Worm (Caenorhabditis elegans) whole organism, young adult: Measurements from ENCODE around the gene C07B5.6.

Source experiments
- B0336.3 ChIP-seq: fragments of 200-800 bp; sonication (Bioruptor generic); IDR thresholded peaks from 2 replicates; pipeline ENCODE4 v1.3.6; 2022; ENCODE audit warnings: missing genetic modification characterization, missing compliant biosample characterization
- C06A6.2 ChIP-seq: fragments of 200-800 bp; sonication (Bioruptor generic); conservative IDR thresholded peaks from 2 replicates; pipeline ENCODE4 v1.3.6; 2022; ENCODE audit warnings: missing genetic modification characterization, missing compliant biosample characterization
- F10E7.11 ChIP-seq: sonication (generic microtip); optimal IDR thresholded peaks from 2 replicates; lab custom pipeline; 2017; ENCODE audit warnings: mild to moderate bottlenecking, missing genetic modification characterization, moderate library complexity, missing compliant biosample characterization
- F33H1.4 ChIP-seq: fragments of 200-800 bp; sonication (Bioruptor generic); IDR thresholded peaks from 2 replicates; pipeline ENCODE4 v1.3.6; 2022; ENCODE audit warnings: missing genetic modification reagents, missing genetic modification characterization, missing compliant biosample characterization
- F39B2.1 ChIP-seq: fragments of 200-800 bp; sonication (Bioruptor generic); IDR thresholded peaks from 2 replicates; pipeline ENCODE4 v1.3.6; 2022; ENCODE audit warnings: missing genetic modification reagents, missing genetic modification characterization, missing compliant biosample characterization
- F55B11.4 ChIP-seq: sonication (generic microtip); optimal IDR thresholded peaks from 2 replicates; lab custom pipeline; 2016; ENCODE audit warnings: missing compliant biosample characterization, missing genetic modification characterization, borderline replicate concordance; ENCODE audit not compliant: insufficient read depth
- F57A8.1 ChIP-seq: fragments of 200-800 bp; sonication (Bioruptor generic); optimal IDR thresholded peaks from 2 replicates; lab custom pipeline; 2018; ENCODE audit warnings: mild to moderate bottlenecking, missing genetic modification characterization, moderate library complexity, missing compliant biosample characterization
- K12H6.12 ChIP-seq: fragments of 200-800 bp; sonication (Bioruptor generic); optimal IDR thresholded peaks from 2 replicates; lab custom pipeline; 2018; ENCODE audit warnings: mild to moderate bottlenecking, missing genetic modification characterization, missing compliant biosample characterization
- Y53F4B.3 ChIP-seq: fragments of 200-800 bp; sonication (Bioruptor generic); IDR thresholded peaks from 2 replicates; pipeline ENCODE4 v1.3.6; 2022; ENCODE audit warnings: missing genetic modification reagents, missing genetic modification characterization, missing compliant biosample characterization
- Y53G8AR.9 ChIP-seq: fragments of 200-800 bp; sonication (Bioruptor generic); conservative IDR thresholded peaks from 2 replicates; pipeline ENCODE4 v1.3.6; 2022; ENCODE audit warnings: missing genetic modification reagents, missing genetic modification characterization, missing compliant biosample characterization
- Y56A3A.18 ChIP-seq: fragments of 200-800 bp; sonication (Bioruptor generic); IDR thresholded peaks from 2 replicates; pipeline ENCODE4 v1.3.6; 2022; ENCODE audit warnings: missing genetic modification reagents, missing genetic modification characterization, missing compliant biosample characterization
- Y95B8A.8 ChIP-seq: fragments of 200-800 bp; sonication (Bioruptor generic); IDR thresholded peaks from 2 replicates; pipeline ENCODE4 v1.3.6; 2022; ENCODE audit warnings: missing genetic modification reagents, missing genetic modification characterization, missing compliant biosample characterization
- ZK185.1 ChIP-seq: sonication (generic microtip); optimal IDR thresholded peaks from 2 replicates; lab custom pipeline; 2016; ENCODE audit warnings: mild to moderate bottlenecking, missing genetic modification characterization, missing compliant biosample characterization; ENCODE audit not compliant: poor library complexity, severe bottlenecking
- attf-3 ChIP-seq: fragments of 200-800 bp; sonication (Bioruptor generic); conservative IDR thresholded peaks from 2 replicates; pipeline ENCODE4 v1.3.6; 2022; ENCODE audit warnings: missing genetic modification reagents, missing genetic modification characterization, missing compliant biosample characterization
- cebp-1 ChIP-seq, 2 experiments: fragments of 200-800 bp in 1 of 2; sonication (Bioruptor generic) in 1 of 2; sonication (generic microtip) in 1 of 2; IDR thresholded peaks in 1 of 2; optimal IDR thresholded peaks in 1 of 2; 2 replicates each; pipeline versions ENCODE4 v1.3.6 to Lab custom; 2017 to 2022; ENCODE audit warnings: missing compliant biosample characterization in 2 of 2, missing genetic modification characterization in 2 of 2, mild to moderate bottlenecking in 1 of 2, missing genetic modification reagents in 1 of 2, moderate library complexity in 1 of 2
- cebp-2 ChIP-seq: fragments of 200-800 bp; sonication (Bioruptor generic); IDR thresholded peaks from 2 replicates; pipeline ENCODE4 v1.3.6; 2022; ENCODE audit warnings: missing genetic modification characterization, missing compliant biosample characterization
- dpff-1 ChIP-seq: sonication (generic microtip); optimal IDR thresholded peaks from 2 replicates; lab custom pipeline; 2017; ENCODE audit warnings: mild to moderate bottlenecking, missing genetic modification characterization, missing compliant biosample characterization
- dpl-1 ChIP-seq: fragments of 150-350 bp; optimal IDR thresholded peaks from 2 replicates; lab custom pipeline; 2014; ENCODE audit warnings: missing biosample characterization, missing genetic modification reagents, missing genetic modification characterization
- ets-4 ChIP-seq: fragments of 200-800 bp; sonication (Bioruptor generic); optimal IDR thresholded peaks from 2 replicates; lab custom pipeline; 2018; ENCODE audit warnings: mild to moderate bottlenecking, missing genetic modification characterization, missing compliant biosample characterization
- lag-1 ChIP-seq: fragments of 200-800 bp; sonication (Bioruptor generic); IDR thresholded peaks from 2 replicates; pipeline ENCODE4 v1.3.6; 2022; ENCODE audit warnings: missing genetic modification reagents, missing genetic modification characterization, missing compliant biosample characterization
- lin-26 ChIP-seq: fragments of 200-800 bp; sonication (Bioruptor generic); IDR thresholded peaks from 2 replicates; pipeline ENCODE4 v1.3.6; 2022; ENCODE audit warnings: missing genetic modification reagents, missing genetic modification characterization, missing compliant biosample characterization
- lin-35 ChIP-seq, 3 experiments: fragments of 150-350 bp in 2 of 3; sonication (generic microtip) in 1 of 3; optimal IDR thresholded peaks; 2 replicates each; lab custom pipeline; 2014 to 2018; ENCODE audit warnings: missing biosample characterization in 3 of 3, missing genetic modification characterization in 3 of 3, missing genetic modification reagents in 3 of 3
- lsl-1 ChIP-seq: fragments of 200-800 bp; sonication (Bioruptor generic); optimal IDR thresholded peaks from 2 replicates; lab custom pipeline; 2018; ENCODE audit warnings: mild to moderate bottlenecking, missing genetic modification characterization, moderate library complexity, missing compliant biosample characterization
- lsy-27 ChIP-seq: sonication (generic microtip); optimal IDR thresholded peaks from 2 replicates; lab custom pipeline; 2017; ENCODE audit warnings: missing genetic modification characterization, mild to moderate bottlenecking, missing compliant biosample characterization, antibody characterized with exemption, missing genotype, borderline replicate concordance; ENCODE audit not compliant: insufficient read depth
- madf-10 ChIP-seq: sonication (generic microtip); optimal IDR thresholded peaks from 2 replicates; lab custom pipeline; 2016; ENCODE audit warnings: mild to moderate bottlenecking, missing genetic modification characterization, missing compliant biosample characterization
- madf-3 ChIP-seq: fragments of 200-800 bp; sonication (Bioruptor generic); IDR thresholded peaks from 2 replicates; pipeline ENCODE4 v1.3.6; 2022; ENCODE audit warnings: missing genetic modification reagents, missing genetic modification characterization, missing compliant biosample characterization
- madf-6 ChIP-seq: fragments of 200-800 bp; sonication (Bioruptor generic); IDR thresholded peaks from 2 replicates; pipeline ENCODE4 v1.3.6; 2022; ENCODE audit warnings: missing genetic modification reagents, missing genetic modification characterization, missing compliant biosample characterization
- mcd-1 ChIP-seq: fragments of 200-800 bp; sonication (Bioruptor generic); IDR thresholded peaks from 2 replicates; pipeline ENCODE4 v1.3.6; 2022; ENCODE audit warnings: missing genetic modification reagents, missing genetic modification characterization, missing compliant biosample characterization
- mxl-1 ChIP-seq: sonication (generic microtip); optimal IDR thresholded peaks from 2 replicates; lab custom pipeline; 2016; ENCODE audit warnings: missing genetic modification characterization, missing compliant biosample characterization
- nfya-1 ChIP-seq: sonication (generic microtip); optimal IDR thresholded peaks from 2 replicates; lab custom pipeline; 2017; ENCODE audit warnings: antibody characterized with exemption, missing compliant biosample characterization, missing genetic modification characterization, borderline replicate concordance; ENCODE audit not compliant: insufficient read depth
- nhr-120 ChIP-seq: fragments of 200-800 bp; sonication (Bioruptor generic); IDR thresholded peaks from 2 replicates; pipeline ENCODE4 v1.3.6; 2022; ENCODE audit warnings: missing genetic modification characterization, missing compliant biosample characterization
- nhr-179 ChIP-seq: sonication (generic microtip); optimal IDR thresholded peaks from 2 replicates; lab custom pipeline; 2016; ENCODE audit warnings: mild to moderate bottlenecking, missing genetic modification characterization, missing compliant biosample characterization
- rcor-1 ChIP-seq: fragments of 200-800 bp; sonication (Bioruptor generic); IDR thresholded peaks from 2 replicates; pipeline ENCODE4 v1.3.6; 2022; ENCODE audit warnings: missing genetic modification reagents, missing genetic modification characterization, missing compliant biosample characterization
- rpc-1 ChIP-seq, 2 experiments: fragments of 150-350 bp in 1 of 2; sonication (generic microtip) in 1 of 2; optimal IDR thresholded peaks; 2 replicates each; lab custom pipeline; 2014 to 2018; ENCODE audit warnings: missing biosample characterization in 1 of 2, missing genetic modification characterization in 1 of 2, missing genetic modification reagents in 1 of 2, missing genotype in 1 of 2
- sdz-38 ChIP-seq: sonication (generic microtip); optimal IDR thresholded peaks from 2 replicates; lab custom pipeline; 2016; ENCODE audit warnings: missing genotype, missing genetic modification characterization, missing compliant biosample characterization
- snpc-1.1 ChIP-seq: sonication (generic microtip); optimal IDR thresholded peaks from 2 replicates; lab custom pipeline; 2017; ENCODE audit warnings: missing genetic modification characterization, mild to moderate bottlenecking, missing compliant biosample characterization, antibody characterized with exemption, moderate library complexity, missing genotype, missing genetic modification reagents; ENCODE audit not compliant: insufficient read depth
- snpc-3.4 ChIP-seq: sonication (generic microtip); optimal IDR thresholded peaks from 2 replicates; lab custom pipeline; 2017; ENCODE audit warnings: missing genetic modification characterization, mild to moderate bottlenecking, missing compliant biosample characterization, antibody characterized with exemption, moderate library complexity, missing genotype, missing genetic modification reagents
- snpc-4 ChIP-seq, 5 experiments: fragments of 150-350 bp in 1 of 5; sonication (generic microtip) in 4 of 5; optimal IDR thresholded peaks; 2 replicates each; lab custom pipeline; 2014 to 2018; ENCODE audit warnings: missing genetic modification characterization in 5 of 5, missing biosample characterization in 3 of 5, antibody characterized with exemption in 2 of 5, mild to moderate bottlenecking in 2 of 5, missing compliant biosample characterization in 2 of 5, missing genotype in 2 of 5, moderate library complexity in 2 of 5, missing genetic modification reagents in 1 of 5
- somi-1 ChIP-seq: fragments of 200-800 bp; sonication (Bioruptor generic); optimal IDR thresholded peaks from 2 replicates; lab custom pipeline; 2018; ENCODE audit warnings: mild to moderate bottlenecking, missing genetic modification characterization, missing compliant biosample characterization
- tbp1 ChIP-seq: fragments of 200-800 bp; sonication (Bioruptor generic); optimal IDR thresholded peaks from 2 replicates; lab custom pipeline; 2018; ENCODE audit warnings: mild to moderate bottlenecking, missing genetic modification characterization, missing compliant biosample characterization
- tbx-9 ChIP-seq: sonication (generic microtip); optimal IDR thresholded peaks from 2 replicates; lab custom pipeline; 2016; ENCODE audit warnings: borderline replicate concordance, missing genetic modification characterization, inconsistent platforms, missing compliant biosample characterization
- unc-62 ChIP-seq: fragments of 150-350 bp; optimal IDR thresholded peaks from 2 replicates; lab custom pipeline; 2014; ENCODE audit warnings: missing biosample characterization, missing genetic modification reagents, missing genetic modification characterization
- xnd-1 ChIP-seq: sonication (generic microtip); optimal IDR thresholded peaks from 2 replicates; lab custom pipeline; 2016; ENCODE audit warnings: missing genotype, missing genetic modification reagents, missing genetic modification characterization, missing compliant biosample characterization
- ztf-22 ChIP-seq: fragments of 200-800 bp; sonication (Bioruptor generic); optimal IDR thresholded peaks from 2 replicates; lab custom pipeline; 2018; ENCODE audit warnings: mild to moderate bottlenecking, missing genetic modification characterization, moderate library complexity, missing compliant biosample characterization
- ztf-26 ChIP-seq: sonication (generic microtip); optimal IDR thresholded peaks from 2 replicates; lab custom pipeline; 2017; ENCODE audit warnings: missing genetic modification characterization, missing compliant biosample characterization
- ztf-6 ChIP-seq: fragments of 200-800 bp; sonication (Bioruptor generic); IDR thresholded peaks from 2 replicates; pipeline ENCODE4 v1.3.6; 2022; ENCODE audit warnings: missing genetic modification reagents, missing genetic modification characterization, missing compliant biosample characterization

C07B5.6 gene

DNA sequence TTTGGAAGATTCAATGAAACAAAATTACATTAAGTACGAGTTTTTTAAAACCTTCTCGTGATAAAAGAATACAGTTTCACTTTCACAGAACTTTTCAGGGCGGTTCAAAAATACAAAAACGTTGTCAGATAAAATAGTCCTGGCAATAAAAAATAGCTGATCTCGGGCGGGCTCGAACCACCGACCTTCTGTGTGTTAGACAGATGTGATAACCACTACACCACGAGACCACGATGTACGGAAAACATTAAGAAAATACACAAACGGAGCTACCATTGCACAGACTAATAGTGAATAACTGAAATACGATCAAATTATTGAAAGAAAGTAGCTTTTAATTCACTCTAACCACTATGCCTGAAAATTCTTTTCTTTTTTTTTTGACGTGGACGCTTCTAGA lies 42.1 kb downstream of the C07B5.6 start:
- TF ChIP-seq lsl-1 (no peak), Y95B8A.8 (GFP tag; lab: Robert Waterston, UW) (no peak), F57A8.1 (GFP tag; lab: Kevin White, UChicago) (no peak), unc-62 (GFP tag; lab: Kevin White, UChicago) (no peak), rcor-1 (GFP tag; lab: Robert Waterston, UW) (peak; percentile 60), F55B11.4 (tag; lab: Kevin White, UChicago) (no peak), madf-6 (GFP tag; lab: Robert Waterston, UW) (no peak), dpff-1 (tag; lab: Kevin White, UChicago) (no peak), mcd-1 (GFP tag; lab: Robert Waterston, UW) (no peak), nhr-179 (tag; lab: Kevin White, UChicago) (no peak), snpc-3.4 (tag; lab: Kevin White, UChicago) (no peak), B0336.3 (GFP tag; lab: Robert Waterston, UW) (0 out of 2 replicates have a peak, but pooled peaks have one; percentile 45), tbp1 (peak; percentile 88), lin-26 (GFP tag; lab: Robert Waterston, UW) (peak; percentile 82), Y53F4B.3 (GFP tag; lab: Robert Waterston, UW) (no peak), lin-35 (GFP tag; optimal IDR thresholded peaks at IDR 0.05; lab: Kevin White, UChicago) (no peak), snpc-1.1 (tag; lab: Kevin White, UChicago) (peak; percentile 36), madf-10 (tag; lab: Kevin White, UChicago) (peak; percentile 35), cebp-2 (GFP tag; lab: Robert Waterston, UW) (0 out of 2 replicates have a peak, but pooled peaks have one; percentile 56), nhr-120 (GFP tag; lab: Robert Waterston, UW) (no peak), C06A6.2 (no peak; the same call in 1 of the 2 replicates), ztf-6 (GFP tag; lab: Robert Waterston, UW) (0 out of 2 replicates have a peak, but pooled peaks have one; percentile 79), mxl-1 (tag; lab: Kevin White, UChicago) (no peak), ztf-26 (peak; percentile 44), F33H1.4 (GFP tag; lab: Robert Waterston, UW) (no peak), ztf-22 (no peak), ets-4 (no peak), lsy-27 (no peak), somi-1 (GFP tag; lab: Kevin White, UChicago) (peak; percentile 25), cebp-1 (GFP tag; IDR thresholded peaks at IDR 0.05; lab: Robert Waterston, UW) (no peak), cebp-1 (tag; optimal IDR thresholded peaks at IDR 0.05; lab: Kevin White, UChicago) (peak; percentile 54), Y53G8AR.9 (GFP tag; lab: Robert Waterston, UW) (0 out of 2 replicates have a peak, but pooled peaks have one; percentile 49), dpl-1 (GFP tag; lab: Kevin White, UChicago) (no peak), tbx-9 (tag; lab: Kevin White, UChicago) (no peak), xnd-1 (no peak), madf-3 (GFP tag; lab: Robert Waterston, UW) (peak; percentile 60; the same call in 1 of the 2 replicates), F39B2.1 (GFP tag; lab: Robert Waterston, UW) (no peak), snpc-4 (GFP tag; optimal IDR thresholded peaks at IDR 0.05; lab: Kevin White, UChicago) (peak; percentile 60), snpc-4 (tag; optimal IDR thresholded peaks at IDR 0.05; lab: Kevin White, UChicago) (peak in 1 of 4 experiments; percentile 67), ZK185.1 (tag; lab: Kevin White, UChicago) (no peak), nfya-1 (tag; lab: Kevin White, UChicago) (no peak), K12H6.12 (tag; lab: Kevin White, UChicago) (no peak), F10E7.11 (tag; lab: Kevin White, UChicago) (no peak), sdz-38 (tag; lab: Kevin White, UChicago) (no peak), lag-1 (GFP tag; lab: Robert Waterston, UW) (no peak), rpc-1 (optimal IDR thresholded peaks at IDR 0.05; lab: Kevin White, UChicago) (peak; percentile 82), rpc-1 (tag; optimal IDR thresholded peaks at IDR 0.05; lab: Kevin White, UChicago) (peak; percentile 92), attf-3 (GFP tag; lab: Robert Waterston, UW) (no peak), Y56A3A.18 (GFP tag; lab: Robert Waterston, UW) (peak; percentile 63; the same call in 1 of the 2 replicates)
